Worm (Caenorhabditis elegans) whole organism, L1 larva: ENCODE results near the gene F40H3.3.

Experiments
- aha-1 ChIP-seq: fragments of 150-350 bp; optimal IDR thresholded peaks from 2 replicates; lab custom pipeline; 2014; ENCODE audit warnings: missing biosample characterization, missing genetic modification characterization
- alr-1 ChIP-seq: fragments of 200-800 bp; sonication (Bioruptor generic); optimal IDR thresholded peaks from 2 replicates; lab custom pipeline; 2018; ENCODE audit warnings: borderline replicate concordance, mild to moderate bottlenecking, missing genetic modification characterization, missing compliant biosample characterization
- aly-2 ChIP-seq: fragments of 150-350 bp; optimal IDR thresholded peaks from 2 replicates; lab custom pipeline; 2014; ENCODE audit warnings: missing biosample characterization, missing genetic modification characterization
- ceh-8 ChIP-seq: fragments of 200-800 bp; sonication (Bioruptor generic); optimal IDR thresholded peaks from 2 replicates; lab custom pipeline; 2018; ENCODE audit warnings: mild to moderate bottlenecking, missing genetic modification characterization, moderate library complexity, missing compliant biosample characterization
- ceh-82 ChIP-seq, 3 experiments: fragments of 150-350 bp in 1 of 3; sonication (generic microtip) in 2 of 3; optimal IDR thresholded peaks; 2 replicates each; lab custom pipeline; 2014 to 2017; ENCODE audit warnings: missing biosample characterization in 3 of 3, missing genetic modification characterization in 3 of 3
- ceh-90 ChIP-seq: sonication (generic microtip); optimal IDR thresholded peaks from 2 replicates; lab custom pipeline; 2016; ENCODE audit warnings: missing genetic modification characterization, missing compliant biosample characterization
- dsc-1 ChIP-seq: sonication (generic microtip); optimal IDR thresholded peaks from 2 replicates; lab custom pipeline; 2016; ENCODE audit warnings: mild to moderate bottlenecking, missing genetic modification characterization, missing compliant biosample characterization
- efl-1 ChIP-seq, 4 experiments: fragments of 150-350 bp; optimal IDR thresholded peaks in 3 of 4; peaks in 1 of 4; 1 replicate in 1 of 4; 2 replicates in 3 of 4; lab custom pipeline; 2014; ENCODE audit warnings: missing biosample characterization in 2 of 4, missing genetic modification characterization in 2 of 4, missing genetic modification reagents in 2 of 4
- efl-3 ChIP-seq: fragments of 200-800 bp; sonication (Bioruptor generic); optimal IDR thresholded peaks from 2 replicates; lab custom pipeline; 2018; ENCODE audit warnings: mild to moderate bottlenecking, missing genetic modification characterization, missing compliant biosample characterization
- egl-13 ChIP-seq: sonication (generic microtip); optimal IDR thresholded peaks from 2 replicates; lab custom pipeline; 2016; ENCODE audit warnings: missing genotype, missing genetic modification reagents, missing genetic modification characterization, missing compliant biosample characterization
- elt-2 ChIP-seq: sonication (generic microtip); optimal IDR thresholded peaks from 2 replicates; lab custom pipeline; 2016; ENCODE audit warnings: missing genetic modification characterization, mild to moderate bottlenecking, inconsistent platforms, missing compliant biosample characterization, missing genetic modification reagents
- ets-5 ChIP-seq: fragments of 200-800 bp; sonication (Bioruptor generic); IDR thresholded peaks from 2 replicates; pipeline ENCODE4 v1.3.6; 2022; ENCODE audit warnings: missing genetic modification characterization, missing compliant biosample characterization
- hlh-17 ChIP-seq: fragments of 200-800 bp; sonication (Bioruptor generic); optimal IDR thresholded peaks from 2 replicates; lab custom pipeline; 2018; ENCODE audit warnings: missing genetic modification characterization, mild to moderate bottlenecking, missing compliant biosample characterization, moderate library complexity, borderline replicate concordance
- hpl-2 ChIP-seq: fragments of 150-350 bp; optimal IDR thresholded peaks from 2 replicates; lab custom pipeline; 2014; ENCODE audit warnings: missing biosample characterization, missing genetic modification reagents, missing genetic modification characterization
- jun-1 ChIP-seq: fragments of 150-350 bp; optimal IDR thresholded peaks from 2 replicates; lab custom pipeline; 2014; ENCODE audit warnings: missing biosample characterization, missing genetic modification reagents, missing genetic modification characterization
- lin-13 ChIP-seq: fragments of 150-350 bp; optimal IDR thresholded peaks from 2 replicates; lab custom pipeline; 2014; ENCODE audit warnings: missing biosample characterization, missing genetic modification reagents, missing genetic modification characterization
- lin-14 ChIP-seq: fragments of 200-800 bp; sonication (Bioruptor generic); optimal IDR thresholded peaks from 2 replicates; lab custom pipeline; 2018; ENCODE audit warnings: mild to moderate bottlenecking, missing genetic modification characterization, moderate library complexity, missing compliant biosample characterization
- lin-15B ChIP-seq: fragments of 150-350 bp; sonication (generic microtip); optimal IDR thresholded peaks from 3 replicates; lab custom pipeline; 2014; ENCODE audit warnings: missing biosample characterization, missing genetic modification characterization
- lin-35 ChIP-seq, 2 experiments: fragments of 150-350 bp; optimal IDR thresholded peaks; 2 replicates each; lab custom pipeline; 2014; ENCODE audit warnings: missing biosample characterization in 2 of 2, missing genetic modification characterization in 2 of 2, missing genetic modification reagents in 2 of 2
- lin-39 ChIP-seq: fragments of 150-350 bp; optimal IDR thresholded peaks from 2 replicates; lab custom pipeline; 2014; ENCODE audit warnings: missing biosample characterization, missing genetic modification reagents, missing genetic modification characterization
- lir-3 ChIP-seq: sonication (generic microtip); optimal IDR thresholded peaks from 2 replicates; lab custom pipeline; 2016; ENCODE audit warnings: mild to moderate bottlenecking, missing genetic modification characterization, moderate library complexity, missing compliant biosample characterization; ENCODE audit not compliant: poor library complexity
- mdl-1 ChIP-seq, 2 experiments: fragments of 150-350 bp; optimal IDR thresholded peaks; 2 replicates each; lab custom pipeline; 2014 to 2017; ENCODE audit warnings: missing biosample characterization in 2 of 2, missing genetic modification characterization in 2 of 2, inconsistent platforms in 1 of 2
- mef-2 ChIP-seq: fragments of 150-350 bp; optimal IDR thresholded peaks from 2 replicates; lab custom pipeline; 2014; ENCODE audit warnings: missing biosample characterization, missing genetic modification characterization
- mep-1 ChIP-seq: fragments of 150-350 bp; optimal IDR thresholded peaks from 2 replicates; lab custom pipeline; 2014; ENCODE audit warnings: missing biosample characterization, missing genetic modification characterization
- nhr-12 ChIP-seq: sonication (generic microtip); optimal IDR thresholded peaks from 2 replicates; lab custom pipeline; 2017; ENCODE audit warnings: missing biosample characterization, missing genetic modification characterization
- nhr-19 ChIP-seq: fragments of 200-800 bp; sonication (Bioruptor generic); conservative IDR thresholded peaks from 2 replicates; pipeline ENCODE4 v1.3.6; 2022; ENCODE audit warnings: missing genetic modification characterization, missing compliant biosample characterization
- nhr-20 ChIP-seq: sonication (generic microtip); optimal IDR thresholded peaks from 2 replicates; lab custom pipeline; 2016; ENCODE audit warnings: mild to moderate bottlenecking, missing genetic modification characterization, missing compliant biosample characterization
- nhr-28 ChIP-seq: fragments of 150-350 bp; optimal IDR thresholded peaks from 2 replicates; lab custom pipeline; 2014; ENCODE audit warnings: missing biosample characterization, missing genetic modification characterization
- nhr-47 ChIP-seq: sonication (generic microtip); optimal IDR thresholded peaks from 2 replicates; lab custom pipeline; 2016; ENCODE audit warnings: mild to moderate bottlenecking, missing genetic modification characterization, moderate library complexity, missing compliant biosample characterization
- nhr-71 ChIP-seq: sonication (generic microtip); optimal IDR thresholded peaks from 2 replicates; lab custom pipeline; 2016; ENCODE audit warnings: mild to moderate bottlenecking, missing genetic modification characterization, moderate library complexity, missing compliant biosample characterization
- nhr-76 ChIP-seq: sonication (generic microtip); optimal IDR thresholded peaks from 2 replicates; lab custom pipeline; 2017; ENCODE audit warnings: missing biosample characterization, missing genetic modification characterization
- nhr-85 ChIP-seq: sonication (generic microtip); peaks from one replicate; lab custom pipeline; 2016; ENCODE audit warnings: missing genetic modification characterization, inconsistent platforms, missing compliant biosample characterization
- nhr-90 ChIP-seq: sonication (generic microtip); optimal IDR thresholded peaks from 2 replicates; lab custom pipeline; 2016; ENCODE audit warnings: mild to moderate bottlenecking, missing genetic modification characterization, missing compliant biosample characterization; ENCODE audit not compliant: poor library complexity
- pag-3 ChIP-seq: sonication (generic microtip); optimal IDR thresholded peaks from 2 replicates; lab custom pipeline; 2017; ENCODE audit warnings: missing genetic modification characterization, mild to moderate bottlenecking, missing compliant biosample characterization, antibody characterized with exemption, borderline replicate concordance; ENCODE audit not compliant: insufficient read depth
- pqm-1 ChIP-seq: sonication (generic microtip); optimal IDR thresholded peaks from 3 replicates; lab custom pipeline; 2017; ENCODE audit warnings: missing biosample characterization, missing genetic modification characterization
- snu-23 ChIP-seq: sonication (generic microtip); optimal IDR thresholded peaks from 2 replicates; lab custom pipeline; 2016; ENCODE audit warnings: missing genetic modification characterization, missing compliant biosample characterization
- tlp-1 ChIP-seq: fragments of 150-350 bp; optimal IDR thresholded peaks from 2 replicates; lab custom pipeline; 2014; ENCODE audit warnings: missing biosample characterization, missing genetic modification characterization
- unc-130 ChIP-seq: fragments of 150-350 bp; optimal IDR thresholded peaks from 2 replicates; lab custom pipeline; 2017; ENCODE audit warnings: missing biosample characterization, missing genetic modification characterization, inconsistent platforms
- unc-30 ChIP-seq: sonication (generic microtip); optimal IDR thresholded peaks from 2 replicates; lab custom pipeline; 2017; ENCODE audit warnings: missing biosample characterization, missing genetic modification characterization
- unc-86 ChIP-seq: sonication (generic microtip); optimal IDR thresholded peaks from 2 replicates; lab custom pipeline; 2016; ENCODE audit warnings: missing genetic modification characterization, missing compliant biosample characterization
- xbp-1 ChIP-seq: sonication (generic microtip); optimal IDR thresholded peaks from 2 replicates; lab custom pipeline; 2016; ENCODE audit warnings: missing genetic modification characterization, missing compliant biosample characterization

The F40H3.3 gene

ce11 chrII:6181337-6181736 is 10.0 kb downstream of the F40H3.3 start (continued):
- TF ChIP-seq unc-30 (tag; lab: Kevin White, UChicago) (no peak), lir-3 (tag; lab: Kevin White, UChicago) (no peak), efl-3 (GFP tag; lab: Kevin White, UChicago) (no peak), pqm-1 (tag; lab: Kevin White, UChicago) (no peak), lin-13 (no peak), nhr-76 (tag; lab: Kevin White, UChicago) (no peak), unc-130 (tag; lab: Kevin White, UChicago) (peak; percentile 54), xbp-1 (no peak)
- TF ChIP-seq, all 84 proteins: peak for 7

- TF ChIP-seq hpl-2 (GFP tag; lab: Kevin White, UChicago) (no peak), nhr-71 (tag; lab: Kevin White, UChicago) (peak; percentile 1), unc-86 (tag; lab: Kevin White, UChicago) (no peak), dsc-1 (no peak), nhr-12 (no peak), nhr-19 (GFP tag; lab: Robert Waterston, UW) (no peak), lin-13 (no peak), lin-15B (tag; lab: Kevin White, UChicago) (no peak), elt-2 (tag; lab: Kevin White, UChicago) (no peak), lin-35 (GFP tag; optimal IDR thresholded peaks at IDR 0.05; lab: Kevin White, UChicago) (no peak), ceh-8 (no peak), nhr-47 (tag; lab: Kevin White, UChicago) (peak; percentile 17), ets-5 (GFP tag; lab: Robert Waterston, UW) (no peak), nhr-90 (tag; lab: Kevin White, UChicago) (no peak), hlh-17 (GFP tag; lab: Kevin White, UChicago) (no peak), aha-1 (tag; lab: Kevin White, UChicago) (no peak)
- TF ChIP-seq, all 84 proteins: peak for 2
Measured at ce11 chrII:6190770-6191169, 19.5 kb downstream of the F40H3.3 start.

DNA sequence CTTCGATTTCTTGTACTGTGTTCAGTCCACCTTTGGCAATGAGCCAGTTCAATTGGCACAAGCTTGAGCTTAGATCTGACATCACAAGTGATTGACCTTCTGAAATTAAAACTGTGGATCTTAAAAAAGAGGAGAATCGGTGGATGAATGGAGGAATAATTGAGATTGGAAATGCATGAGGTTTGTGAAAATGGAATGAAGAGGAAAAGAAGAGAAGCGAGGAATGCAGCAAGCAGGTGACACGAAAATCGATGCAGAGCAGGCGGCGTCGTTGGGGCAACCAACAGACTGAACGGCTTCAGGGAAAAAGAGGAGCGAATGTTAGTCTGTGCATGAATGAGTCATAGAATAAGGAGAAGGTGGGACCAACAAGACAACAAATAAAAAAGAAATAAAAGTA is 20.0 kb downstream of the F40H3.3 start, which contains the start of gene fkh-8:
fkh-8 (minus strand) TSS at position 101 of the 400 bp plus-strand sequence.
- no peak for TF ChIP-seq efl-1 (optimal IDR thresholded peaks at IDR 0.05; lab: Kevin White, UChicago)
- peak in 1 of 2 experiments; percentile 36 for TF ChIP-seq efl-1 (GFP tag; optimal IDR thresholded peaks at IDR 0.05 in 1 of 2; lab: Kevin White, UChicago)
- TF ChIP-seq nhr-20 (tag; lab: Kevin White, UChicago): no peak
- no peak for TF ChIP-seq mef-2 (tag; lab: Kevin White, UChicago)
- peak; percentile 4 for TF ChIP-seq lin-14 (GFP tag; lab: Kevin White, UChicago)
- TF ChIP-seq nhr-28 (tag; lab: Kevin White, UChicago): no peak

ce11 chrII:6192484-6192883 is 21.2 kb downstream of the F40H3.3 start, which contains the start of gene cpb-2:
TSS of gene cpb-2 (plus strand) at chrII:6192784.
- TF ChIP-seq snu-23 (no peak), nhr-85 (no peak), pag-3 (tag; lab: Kevin White, UChicago) (no peak), ceh-90 (tag; lab: Kevin White, UChicago) (no peak), mep-1 (tag; lab: Kevin White, UChicago) (no peak), egl-13 (tag; lab: Kevin White, UChicago) (no peak), dsc-1 (no peak), alr-1 (no peak), aly-2 (no peak), ceh-82 (tag; optimal IDR thresholded peaks at IDR 0.05; lab: Kevin White, UChicago) (no peak), jun-1 (tag; lab: Kevin White, UChicago) (no peak), mdl-1 (tag; optimal IDR thresholded peaks at IDR 0.05; lab: Kevin White, UChicago) (no peak), nhr-19 (GFP tag; lab: Robert Waterston, UW) (no peak), lin-39 (no peak), nhr-47 (tag; lab: Kevin White, UChicago) (no peak), nhr-20 (tag; lab: Kevin White, UChicago) (no peak), nhr-71 (tag; lab: Kevin White, UChicago) (no peak), tlp-1 (tag; lab: Kevin White, UChicago) (no peak)
